6 worm cellular contexts compared by ENCODE assay signal in the genomic region with DNA sequence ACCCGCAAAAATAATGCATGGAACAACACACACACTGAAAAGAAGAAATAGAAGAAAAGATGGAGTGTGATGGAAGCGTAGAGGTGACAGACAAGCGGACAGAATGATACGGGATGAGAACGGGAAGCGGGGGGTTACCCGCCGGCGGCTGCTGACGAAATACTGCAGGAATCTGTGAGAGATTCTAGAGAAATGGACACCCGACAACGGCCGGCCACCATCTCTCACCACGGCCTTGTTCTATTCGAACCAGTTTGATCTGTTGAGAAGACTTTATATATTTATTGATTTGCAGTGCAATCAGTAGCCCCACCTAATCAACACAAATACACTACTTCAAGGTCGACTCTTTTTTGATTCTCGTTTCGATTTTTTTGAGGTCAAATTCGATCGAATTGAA.
TF ChIP-seq lines count a peak whose summit lies in the region.

No protein-coding gene starts in this region.

TF ChIP-seq in whole organism, L1 larva, 84 proteins besides CTCF, POLR2A, EP300 and RAD21 (continued from another document):
- TF ChIP-seq efl-1 (optimal IDR thresholded peaks at IDR 0.05; lab: Kevin White, UChicago) (peak in 1 of 2 experiments; percentile 18), efl-1 (GFP tag; optimal IDR thresholded peaks at IDR 0.05 in 1 of 2; lab: Kevin White, UChicago) (no peak), lin-35 (GFP tag; optimal IDR thresholded peaks at IDR 0.05; lab: Kevin White, UChicago) (peak; percentile 12 to 46), tbx-2 (tag; optimal IDR thresholded peaks at IDR 0.05; lab: Kevin White, UChicago) (peak; percentile 23), swsn-7 (tag; optimal IDR thresholded peaks at IDR 0.05; lab: Kevin White, UChicago) (no peak), grh-1 (GFP tag; IDR thresholded peaks at IDR 0.05; lab: Robert Waterston, UW) (peak; percentile 47; the same call in 1 of the 2 replicates), nhr-90 (tag; optimal IDR thresholded peaks at IDR 0.05; lab: Kevin White, UChicago; ENCODE audit: poor library complexity) (peak; percentile 58), blmp-1 (tag; optimal IDR thresholded peaks at IDR 0.05; lab: Kevin White, UChicago) (peak; percentile 41), lsy-2 (tag; optimal IDR thresholded peaks at IDR 0.05; lab: Kevin White, UChicago) (peak; percentile 23 to 55), irx-1 (tag; optimal IDR thresholded peaks at IDR 0.05; lab: Kevin White, UChicago) (peak; percentile 12), elt-3 (tag; optimal IDR thresholded peaks at IDR 0.05; lab: Kevin White, UChicago) (peak in 2 of 6 experiments; percentile 33 to 51), ceh-82 (tag; optimal IDR thresholded peaks at IDR 0.05; lab: Kevin White, UChicago) (peak in 1 of 3 experiments; percentile 13), nhr-20 (tag; optimal IDR thresholded peaks at IDR 0.05; lab: Kevin White, UChicago) (peak; percentile 72), skn-1 (tag; optimal IDR thresholded peaks at IDR 0.05; lab: Kevin White, UChicago) (peak; percentile 39), dpl-1 (GFP tag; optimal IDR thresholded peaks at IDR 0.05; lab: Kevin White, UChicago) (peak in 1 of 3 experiments; percentile 11), snu-23 (GFP tag; optimal IDR thresholded peaks at IDR 0.05; lab: Kevin White, UChicago) (peak; percentile 79)

TF ChIP-seq in whole organism, L2 larva, 48 proteins besides CTCF, POLR2A, EP300 and RAD21 (continued from another document):
- TF ChIP-seq F13H6.1 (tag; optimal IDR thresholded peaks at IDR 0.05; lab: Kevin White, UChicago) (peak; percentile 53), nhr-25 (tag; optimal IDR thresholded peaks at IDR 0.05; lab: Kevin White, UChicago) (peak; percentile 69), sem-4 (tag; optimal IDR thresholded peaks at IDR 0.05; lab: Kevin White, UChicago) (peak; percentile 40), gmeb-1 (tag; optimal IDR thresholded peaks at IDR 0.05; lab: Kevin White, UChicago) (peak; percentile 8), elt-1 (tag; optimal IDR thresholded peaks at IDR 0.05; lab: Kevin White, UChicago) (no peak), lin-13 (GFP tag; optimal IDR thresholded peaks at IDR 0.05; lab: Kevin White, UChicago) (peak; percentile 1), C34F6.9 (tag; optimal IDR thresholded peaks at IDR 0.05; lab: Kevin White, UChicago) (peak; percentile 5)

TF ChIP-seq in whole organism, L3 larva, 47 proteins besides CTCF, POLR2A, EP300 and RAD21 (continued from another document):
- TF ChIP-seq unc-39 (tag; optimal IDR thresholded peaks at IDR 0.05; lab: Kevin White, UChicago) (no peak), hmg-11 (tag; optimal IDR thresholded peaks at IDR 0.05; lab: Kevin White, UChicago) (peak; percentile 49), lin-39 (tag; optimal IDR thresholded peaks at IDR 0.05; lab: Kevin White, UChicago) (peak; percentile 43), fos-1 (tag; optimal IDR thresholded peaks at IDR 0.05; lab: Kevin White, UChicago) (no peak), elt-3 (tag; optimal IDR thresholded peaks at IDR 0.05; lab: Kevin White, UChicago) (no peak), ZK546.5 (tag; optimal IDR thresholded peaks at IDR 0.05; lab: Kevin White, UChicago) (no peak), elt-1 (tag; optimal IDR thresholded peaks at IDR 0.05; lab: Kevin White, UChicago) (no peak), lin-15B (tag; optimal IDR thresholded peaks at IDR 0.05; lab: Kevin White, UChicago) (no peak), mdl-1 (tag; optimal IDR thresholded peaks at IDR 0.05; lab: Kevin White, UChicago) (no peak)
TF ChIP-seq in whole organism, L3 larva: peak in this region for 9.

TF ChIP-seq in whole organism, L4 larva, 104 proteins besides CTCF, POLR2A, EP300 and RAD21 (continued from another document):
- TF ChIP-seq pha-4 (GFP tag; IDR thresholded peaks at IDR 0.05; lab: Robert Waterston, UW) (no peak), pha-4 (tag; optimal IDR thresholded peaks at IDR 0.05; lab: Kevin White, UChicago) (no peak), nhr-76 (tag; optimal IDR thresholded peaks at IDR 0.05; lab: Kevin White, UChicago) (no peak), nhr-28 (tag; optimal IDR thresholded peaks at IDR 0.05; lab: Kevin White, UChicago) (peak; percentile 83), mdl-1 (tag; optimal IDR thresholded peaks at IDR 0.05; lab: Kevin White, UChicago) (peak; percentile 14 to 68), dpl-1 (GFP tag; optimal IDR thresholded peaks at IDR 0.05; lab: Kevin White, UChicago) (peak; percentile 10), ztf-7 (tag; optimal IDR thresholded peaks at IDR 0.05; lab: Kevin White, UChicago) (no peak), nhr-48 (tag; optimal IDR thresholded peaks at IDR 0.05; lab: Kevin White, UChicago) (peak; percentile 48), daf-16 (GFP tag; optimal IDR thresholded peaks at IDR 0.05; lab: Kevin White, UChicago) (no peak), daf-16 (tag; optimal IDR thresholded peaks at IDR 0.05; lab: Kevin White, UChicago) (peak; percentile 44), ceh-44 (GFP tag; IDR thresholded peaks at IDR 0.05; lab: Robert Waterston, UW) (no peak), lsy-2 (tag; optimal IDR thresholded peaks at IDR 0.05; lab: Kevin White, UChicago) (peak; percentile 21 to 31), hlh-11 (tag; optimal IDR thresholded peaks at IDR 0.05; lab: Kevin White, UChicago) (peak; percentile 72), hif-1 (tag; optimal IDR thresholded peaks at IDR 0.05; lab: Kevin White, UChicago) (no peak), tag-97 (GFP tag; IDR thresholded peaks at IDR 0.05; lab: Robert Waterston, UW) (no peak), aha-1 (tag; lab: Kevin White, UChicago) (peak; percentile 94), mxl-3 (GFP tag; optimal IDR thresholded peaks at IDR 0.05; lab: Kevin White, UChicago) (peak; percentile 74), dmd-6 (GFP tag; IDR thresholded peaks at IDR 0.05; lab: Robert Waterston, UW) (peak; percentile 45; the same call in 1 of the 2 replicates), set-16 (GFP tag; IDR thresholded peaks at IDR 0.05; lab: Robert Waterston, UW) (peak; percentile 37; the same call in 1 of the 2 replicates), nhr-77 (tag; optimal IDR thresholded peaks at IDR 0.05; lab: Kevin White, UChicago) (peak; percentile 60), nhr-11 (tag; optimal IDR thresholded peaks at IDR 0.05; lab: Kevin White, UChicago) (peak; percentile 25), F10B5.3 (tag; optimal IDR thresholded peaks at IDR 0.05; lab: Kevin White, UChicago) (no peak), saeg-2 (GFP tag; IDR thresholded peaks at IDR 0.05; lab: Robert Waterston, UW) (no peak), mes-2 (tag; optimal IDR thresholded peaks at IDR 0.05; lab: Kevin White, UChicago; ENCODE audit: poor library complexity, severe bottlenecking) (peak; percentile 22), lin-1 (GFP tag; IDR thresholded peaks at IDR 0.05; lab: Robert Waterston, UW) (no peak), fos-1 (tag; optimal IDR thresholded peaks at IDR 0.05; lab: Kevin White, UChicago) (no peak), php-3 (GFP tag; IDR thresholded peaks at IDR 0.05; lab: Robert Waterston, UW) (no peak), nhr-10 (tag; optimal IDR thresholded peaks at IDR 0.05; lab: Kevin White, UChicago) (no peak), rbr-2 (tag; optimal IDR thresholded peaks at IDR 0.05; lab: Kevin White, UChicago) (peak; percentile 25), ZK546.5 (tag; optimal IDR thresholded peaks at IDR 0.05; lab: Kevin White, UChicago) (no peak)

TF ChIP-seq in whole organism, mixed stage, embryonic, 35 proteins besides CTCF, POLR2A, EP300 and RAD21 (continued from another document):
- TF ChIP-seq cnd-1 (tag; optimal IDR thresholded peaks at IDR 0.05; lab: Kevin White, UChicago) (no peak), M03D4.4 (tag; optimal IDR thresholded peaks at IDR 0.05; lab: Kevin White, UChicago) (no peak), ceh-39 (tag; optimal IDR thresholded peaks at IDR 0.05; lab: Kevin White, UChicago) (no peak), nhr-237 (tag; optimal IDR thresholded peaks at IDR 0.05; lab: Kevin White, UChicago) (no peak), ceh-43 (GFP tag; optimal IDR thresholded peaks at IDR 0.05; lab: Kevin White, UChicago) (no peak), nhr-2 (tag; optimal IDR thresholded peaks at IDR 0.05; lab: Kevin White, UChicago) (peak; percentile 67), lin-13 (tag; optimal IDR thresholded peaks at IDR 0.05; lab: Kevin White, UChicago) (no peak), elt-1 (tag; optimal IDR thresholded peaks at IDR 0.05; lab: Kevin White, UChicago; ENCODE audit: borderline replicate concordance, insufficient read depth) (peak; percentile 1), blmp-1 (tag; optimal IDR thresholded peaks at IDR 0.05; lab: Kevin White, UChicago) (no peak), pha-4 (tag; optimal IDR thresholded peaks at IDR 0.05; lab: Kevin White, UChicago) (peak; percentile 16), unc-39 (tag; optimal IDR thresholded peaks at IDR 0.05; lab: Kevin White, UChicago) (no peak), unc-120 (tag; optimal IDR thresholded peaks at IDR 0.05; lab: Kevin White, UChicago; ENCODE audit: poor library complexity, severe bottlenecking) (peak; percentile 52), nhr-76 (tag; optimal IDR thresholded peaks at IDR 0.05; lab: Kevin White, UChicago) (no peak), tbx-8 (GFP tag; optimal IDR thresholded peaks at IDR 0.05; lab: Kevin White, UChicago) (no peak), ces-1 (GFP tag; optimal IDR thresholded peaks at IDR 0.05; lab: Kevin White, UChicago) (no peak), sptf-1 (tag; optimal IDR thresholded peaks at IDR 0.05; lab: Kevin White, UChicago) (no peak), unc-62 (GFP tag; optimal IDR thresholded peaks at IDR 0.05; lab: Kevin White, UChicago) (peak; percentile 47), snpc-4 (tag; optimal IDR thresholded peaks at IDR 0.05; lab: Kevin White, UChicago) (no peak)

TF ChIP-seq in whole organism, young adult, 124 proteins besides CTCF, POLR2A, EP300 and RAD21 (continued from another document):
- TF ChIP-seq ama-1 (optimal IDR thresholded peaks at IDR 0.05; lab: Kevin White, UChicago) (no peak), ama-1 (GFP tag; optimal IDR thresholded peaks at IDR 0.05; lab: Kevin White, UChicago) (no peak), madf-10 (tag; optimal IDR thresholded peaks at IDR 0.05; lab: Kevin White, UChicago) (no peak), Y56A3A.18 (GFP tag; IDR thresholded peaks at IDR 0.05; lab: Robert Waterston, UW) (no peak), atf-7 (tag; optimal IDR thresholded peaks at IDR 0.05; lab: Kevin White, UChicago) (no peak), Y53G8AR.9 (GFP tag; conservative IDR thresholded peaks at IDR 0.05; lab: Robert Waterston, UW) (no peak), mcd-1 (GFP tag; IDR thresholded peaks at IDR 0.05; lab: Robert Waterston, UW) (no peak), ceh-79 (tag; optimal IDR thresholded peaks at IDR 0.05; lab: Kevin White, UChicago) (no peak), tbp1 (GFP tag; optimal IDR thresholded peaks at IDR 0.05; lab: Kevin White, UChicago) (no peak), let-607 (tag; optimal IDR thresholded peaks at IDR 0.05; lab: Kevin White, UChicago) (peak in 1 of 2 experiments; percentile 7), snpc-3.4 (tag; optimal IDR thresholded peaks at IDR 0.05; lab: Kevin White, UChicago) (no peak), Y53F4B.3 (GFP tag; IDR thresholded peaks at IDR 0.05; lab: Robert Waterston, UW) (no peak), hlh-26 (GFP tag; conservative IDR thresholded peaks at IDR 0.05; lab: Robert Waterston, UW) (no peak), ets-4 (GFP tag; optimal IDR thresholded peaks at IDR 0.05; lab: Kevin White, UChicago) (no peak), ceh-40 (GFP tag; IDR thresholded peaks at IDR 0.05; lab: Robert Waterston, UW) (no peak), bed-1 (GFP tag; IDR thresholded peaks at IDR 0.05; lab: Robert Waterston, UW) (no peak), F33H1.4 (GFP tag; IDR thresholded peaks at IDR 0.05; lab: Robert Waterston, UW) (no peak), ceh-100 (GFP tag; IDR thresholded peaks at IDR 0.05; lab: Robert Waterston, UW) (no peak), gei-17 (GFP tag; optimal IDR thresholded peaks at IDR 0.05; lab: Kevin White, UChicago) (no peak), ccch-3 (GFP tag; optimal IDR thresholded peaks at IDR 0.05; lab: Kevin White, UChicago) (no peak), nhr-80 (tag; optimal IDR thresholded peaks at IDR 0.05; lab: Kevin White, UChicago) (peak; percentile 50), hmg-1.2 (GFP tag; IDR thresholded peaks at IDR 0.05; lab: Robert Waterston, UW) (peak; percentile 49; the same call in 1 of the 2 replicates), egl-18 (GFP tag; IDR thresholded peaks at IDR 0.05; lab: Robert Waterston, UW) (no peak), B0336.3 (GFP tag; IDR thresholded peaks at IDR 0.05; lab: Robert Waterston, UW) (0 out of 2 replicates have a peak, but pooled peaks have one; percentile 24), aptf-2 (GFP tag; conservative IDR thresholded peaks at IDR 0.05; lab: Robert Waterston, UW) (no peak), lin-40 (tag; optimal IDR thresholded peaks at IDR 0.05; lab: Kevin White, UChicago) (peak; percentile 17), ztf-26 (tag; optimal IDR thresholded peaks at IDR 0.05; lab: Kevin White, UChicago) (peak; percentile 13), ekl-4 (GFP tag; IDR thresholded peaks at IDR 0.05; lab: Robert Waterston, UW) (no peak)
